Fruit fly (Drosophila melanogaster): ENCODE measurements around the gene Fad2.

The Fad2 gene

DNA sequence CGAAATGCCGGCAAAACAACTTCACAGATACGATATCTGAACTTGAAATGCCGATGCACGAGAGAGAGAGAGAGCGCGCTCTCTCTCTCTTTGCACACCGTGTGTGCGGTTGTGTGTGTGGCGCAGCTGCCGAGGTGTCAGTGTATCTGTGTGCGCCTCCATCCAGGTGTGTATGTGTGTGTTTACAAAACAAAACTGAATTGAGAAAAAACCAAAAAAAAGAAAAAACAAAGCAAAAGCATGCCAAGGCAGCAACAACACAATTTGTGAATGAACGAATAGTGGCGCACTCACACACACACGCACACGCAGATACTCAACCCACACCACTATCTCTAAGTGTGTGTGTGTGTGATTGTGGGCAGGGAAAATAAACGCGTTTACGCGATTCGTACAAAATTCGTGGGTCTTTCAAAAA, 12.9 kb upstream of the Fad2 start (continued):
- TF ChIP-seq CG2875 (GFP tag; optimal IDR thresholded peaks at IDR 0.05), result no peak
- TF ChIP-seq Atf6 (GFP tag; IDR thresholded peaks at IDR 0.05), result no peak
- TF ChIP-seq unpg (GFP tag; optimal IDR thresholded peaks at IDR 0.05), result no peak
- no peak for TF ChIP-seq shn (GFP tag; optimal IDR thresholded peaks at IDR 0.05)
- TF ChIP-seq CG31388 (GFP tag; optimal IDR thresholded peaks at IDR 0.05), result no peak
- TF ChIP-seq PHDP (tag; optimal IDR thresholded peaks at IDR 0.05), result peak; percentile 3
- no peak for TF ChIP-seq CG3995 (GFP tag; optimal IDR thresholded peaks at IDR 0.05)
- no peak for TF ChIP-seq CG1233 (GFP tag; optimal IDR thresholded peaks at IDR 0.05)
- TF ChIP-seq yki (optimal IDR thresholded peaks at IDR 0.05), result peak; percentile 98
- no peak for TF ChIP-seq grau (tag; optimal IDR thresholded peaks at IDR 0.05)
- no peak; the same call in 1 of the 2 replicates for TF ChIP-seq Xrp1 (GFP tag; IDR thresholded peaks at IDR 0.05)
- no peak for TF ChIP-seq CG8089 (GFP tag; optimal IDR thresholded peaks at IDR 0.05)
- no peak for TF ChIP-seq CG10366 (GFP tag; IDR thresholded peaks at IDR 0.05)
- no peak for TF ChIP-seq CG16863 (GFP tag; optimal IDR thresholded peaks at IDR 0.05)
- no peak for TF ChIP-seq H15 (GFP tag; IDR thresholded peaks at IDR 0.05)
- TF ChIP-seq gcm (GFP tag; optimal IDR thresholded peaks at IDR 0.05), result no peak
- TF ChIP-seq Fer2 (tag; optimal IDR thresholded peaks at IDR 0.05), result no peak
- no peak for TF ChIP-seq Fer3 (tag; optimal IDR thresholded peaks at IDR 0.05)
- TF ChIP-seq CG11695 (GFP tag; IDR thresholded peaks at IDR 0.05), result no peak
- no peak for TF ChIP-seq chn (GFP tag; optimal IDR thresholded peaks at IDR 0.05)
- TF ChIP-seq stwl (tag; optimal IDR thresholded peaks at IDR 0.05), result no peak
- TF ChIP-seq CG6254 (GFP tag; optimal IDR thresholded peaks at IDR 0.05), result peak; percentile 19
- TF ChIP-seq D (optimal IDR thresholded peaks at IDR 0.05), result peak; percentile 78
- TF ChIP-seq D (GFP tag; optimal IDR thresholded peaks at IDR 0.05), result no peak
- TF ChIP-seq bowl (GFP tag; IDR thresholded peaks at IDR 0.05), result no peak; the same call in 1 of the 2 replicates
- no peak for TF ChIP-seq CG4424 (GFP tag; optimal IDR thresholded peaks at IDR 0.05)
- no peak for TF ChIP-seq CG15696 (tag; optimal IDR thresholded peaks at IDR 0.05)
- no peak for TF ChIP-seq prd (optimal IDR thresholded peaks at IDR 0.05)
- no peak; the same call in 2 of the 3 replicates for TF ChIP-seq prd (GFP tag; IDR thresholded peaks at IDR 0.05)
- no peak for TF ChIP-seq Lim3 (GFP tag; IDR thresholded peaks at IDR 0.05)
- TF ChIP-seq E2f1 (GFP tag; IDR thresholded peaks at IDR 0.05), result no peak
- no peak for TF ChIP-seq gsb (GFP tag; IDR thresholded peaks at IDR 0.05)
- no peak for TF ChIP-seq CG14860 (GFP tag; IDR thresholded peaks at IDR 0.05; ENCODE audit: partially characterized antibody)
- TF ChIP-seq CG10267 (tag; optimal IDR thresholded peaks at IDR 0.05), result no peak
- TF ChIP-seq CG6683 (GFP tag; optimal IDR thresholded peaks at IDR 0.05), result no peak
- TF ChIP-seq cato (GFP tag; optimal IDR thresholded peaks at IDR 0.05; ENCODE audit: borderline replicate concordance), result no peak
- no peak for TF ChIP-seq Max (GFP tag; optimal IDR thresholded peaks at IDR 0.05)
- TF ChIP-seq Gug (GFP tag; IDR thresholded peaks at IDR 0.05), result no peak
- TF ChIP-seq crc (GFP tag; optimal IDR thresholded peaks at IDR 0.05), result no peak
- no peak for TF ChIP-seq Oaz (GFP tag; IDR thresholded peaks at IDR 0.05)
- TF ChIP-seq CG14965 (GFP tag; optimal IDR thresholded peaks at IDR 0.05; ENCODE audit: borderline replicate concordance), result no peak
- TF ChIP-seq CG34422 (GFP tag; IDR thresholded peaks at IDR 0.05), result peak; percentile 75; the same call in 1 of the 3 replicates
- TF ChIP-seq pzg (GFP tag; optimal IDR thresholded peaks at IDR 0.05), result no peak
- TF ChIP-seq CG13123 (GFP tag; optimal IDR thresholded peaks at IDR 0.05), result no peak
- no peak for TF ChIP-seq tx (GFP tag; optimal IDR thresholded peaks at IDR 0.05)
- no peak for TF ChIP-seq chif (GFP tag; optimal IDR thresholded peaks at IDR 0.05)
- no peak for TF ChIP-seq Dip3 (GFP tag; optimal IDR thresholded peaks at IDR 0.05)
- no peak for TF ChIP-seq CG15601 (tag; optimal IDR thresholded peaks at IDR 0.05)
- TF ChIP-seq CG9797 (GFP tag; optimal IDR thresholded peaks at IDR 0.05), result no peak
- peak; percentile 55 for TF ChIP-seq sob (GFP tag; IDR thresholded peaks at IDR 0.05)
- no peak for TF ChIP-seq CG33557 (GFP tag; optimal IDR thresholded peaks at IDR 0.05)
- no peak for TF ChIP-seq Kr (GFP tag; optimal IDR thresholded peaks at IDR 0.05)
- TF ChIP-seq fd3F (GFP tag; optimal IDR thresholded peaks at IDR 0.05), result no peak
